Worm (Caenorhabditis elegans): ENCODE data around the gene K10D11.4.

The K10D11.4 gene

ce11 chrIV:13028746-13029673, 34.7 kb upstream of the K10D11.4 start (continued):
- TF ChIP-seq zfh-2 (GFP tag; conservative IDR thresholded peaks at IDR 0.05) (no peak), madf-8 (GFP tag; conservative IDR thresholded peaks at IDR 0.05) (peak; percentile 82), F37B4.10 (GFP tag; IDR thresholded peaks at IDR 0.05) (no peak), snpc-1.3 (tag; optimal IDR thresholded peaks at IDR 0.05; ENCODE audit: insufficient read depth) (no peak), ceh-79 (tag; optimal IDR thresholded peaks at IDR 0.05) (no peak), ama-1 (optimal IDR thresholded peaks at IDR 0.05) (no peak), ama-1 (GFP tag; optimal IDR thresholded peaks at IDR 0.05) (no peak), nfyb-1 (GFP tag; IDR thresholded peaks at IDR 0.05) (no peak), Y53F4B.3 (GFP tag; IDR thresholded peaks at IDR 0.05) (no peak), B0035.1 (tag; optimal IDR thresholded peaks at IDR 0.05) (no peak), ztf-28 (GFP tag; IDR thresholded peaks at IDR 0.05) (no peak), bed-2 (GFP tag; IDR thresholded peaks at IDR 0.05) (no peak), snpc-3.4 (tag; optimal IDR thresholded peaks at IDR 0.05) (peak; percentile 81), B0336.3 (GFP tag; IDR thresholded peaks at IDR 0.05) (no peak), cebp-2 (GFP tag; IDR thresholded peaks at IDR 0.05) (no peak), sptf-2 (GFP tag; optimal IDR thresholded peaks at IDR 0.05) (no peak), madf-6 (GFP tag; IDR thresholded peaks at IDR 0.05) (peak; percentile 89), nfya-1 (tag; optimal IDR thresholded peaks at IDR 0.05; ENCODE audit: borderline replicate concordance, insufficient read depth) (no peak), akir-1 (GFP tag; optimal IDR thresholded peaks at IDR 0.05) (no peak), hlh-26 (GFP tag; conservative IDR thresholded peaks at IDR 0.05) (no peak), ceh-27 (GFP tag; optimal IDR thresholded peaks at IDR 0.05) (no peak), let-607 (tag; optimal IDR thresholded peaks at IDR 0.05) (no peak), nhr-80 (tag; optimal IDR thresholded peaks at IDR 0.05) (peak; percentile 49), T26A5.8 (tag; optimal IDR thresholded peaks at IDR 0.05) (no peak), hmg-20 (GFP tag; IDR thresholded peaks at IDR 0.05) (no peak), lsl-1 (GFP tag; optimal IDR thresholded peaks at IDR 0.05) (peak; percentile 61), efl-1 (GFP tag; optimal IDR thresholded peaks at IDR 0.05) (peak; percentile 87), hlh-12 (tag; optimal IDR thresholded peaks at IDR 0.05) (no peak), die-1 (tag; optimal IDR thresholded peaks at IDR 0.05) (no peak), rpc-1 (optimal IDR thresholded peaks at IDR 0.05) (no peak), rpc-1 (tag; optimal IDR thresholded peaks at IDR 0.05) (no peak), ccch-3 (GFP tag; optimal IDR thresholded peaks at IDR 0.05) (no peak), sea-2 (GFP tag; IDR thresholded peaks at IDR 0.05) (no peak), nfya-2 (GFP tag; IDR thresholded peaks at IDR 0.05) (no peak), Y79H2A.3 (GFP tag; conservative IDR thresholded peaks at IDR 0.05) (no peak), F49E8.2 (tag; optimal IDR thresholded peaks at IDR 0.05; ENCODE audit: insufficient read depth) (no peak), ceh-58 (GFP tag; IDR thresholded peaks at IDR 0.05) (no peak), ceh-100 (GFP tag; IDR thresholded peaks at IDR 0.05) (no peak), ets-4 (GFP tag; optimal IDR thresholded peaks at IDR 0.05) (no peak), nhr-179 (tag; optimal IDR thresholded peaks at IDR 0.05) (no peak), ztf-6 (GFP tag; IDR thresholded peaks at IDR 0.05) (no peak), lsy-27 (tag; optimal IDR thresholded peaks at IDR 0.05; ENCODE audit: borderline replicate concordance, insufficient read depth) (no peak), athp-1 (tag; optimal IDR thresholded peaks at IDR 0.05) (no peak), ekl-4 (GFP tag; IDR thresholded peaks at IDR 0.05) (no peak), unc-130 (GFP tag; optimal IDR thresholded peaks at IDR 0.05) (no peak), chd-7 (tag; optimal IDR thresholded peaks at IDR 0.05) (no peak), mcd-1 (GFP tag; IDR thresholded peaks at IDR 0.05) (no peak), F23B12.7 (tag; optimal IDR thresholded peaks at IDR 0.05; ENCODE audit: insufficient read depth) (no peak)

Data from whole organism, young adult.